Worm (Caenorhabditis elegans) whole organism, young adult: ENCODE measurements around the gene glb-11.

Source experiments
- B0035.1 ChIP-seq: sonication (generic microtip); optimal IDR thresholded peaks from 2 replicates; lab custom pipeline; 2016; ENCODE audit warnings: missing genetic modification characterization, mild to moderate bottlenecking, missing compliant biosample characterization, missing genotype, missing genetic modification reagents
- F37B4.10 ChIP-seq: fragments of 200-800 bp; sonication (Bioruptor generic); IDR thresholded peaks from 2 replicates; pipeline ENCODE4 v1.3.6; 2022; ENCODE audit warnings: missing genetic modification characterization, missing compliant biosample characterization
- F52B5.7 ChIP-seq: sonication (generic microtip); optimal IDR thresholded peaks from 2 replicates; lab custom pipeline; 2016; ENCODE audit warnings: mild to moderate bottlenecking, missing genetic modification characterization, missing compliant biosample characterization
- K12H6.12 ChIP-seq: fragments of 200-800 bp; sonication (Bioruptor generic); optimal IDR thresholded peaks from 2 replicates; lab custom pipeline; 2018; ENCODE audit warnings: mild to moderate bottlenecking, missing genetic modification characterization, missing compliant biosample characterization
- Y56A3A.18 ChIP-seq: fragments of 200-800 bp; sonication (Bioruptor generic); IDR thresholded peaks from 2 replicates; pipeline ENCODE4 v1.3.6; 2022; ENCODE audit warnings: missing genetic modification reagents, missing genetic modification characterization, missing compliant biosample characterization
- akir-1 ChIP-seq: fragments of 200-800 bp; sonication (Bioruptor generic); optimal IDR thresholded peaks from 2 replicates; lab custom pipeline; 2018; ENCODE audit warnings: mild to moderate bottlenecking, missing genetic modification characterization, moderate library complexity, missing compliant biosample characterization
- him-1 ChIP-seq: sonication (generic microtip); optimal IDR thresholded peaks from 2 replicates; lab custom pipeline; 2016; ENCODE audit warnings: missing genotype, missing genetic modification reagents, missing genetic modification characterization, missing compliant biosample characterization
- hlh-26 ChIP-seq: fragments of 200-800 bp; sonication (Bioruptor generic); conservative IDR thresholded peaks from 2 replicates; pipeline ENCODE4 v1.3.6; 2022; ENCODE audit warnings: missing genetic modification reagents, missing genetic modification characterization, missing compliant biosample characterization
- nhr-120 ChIP-seq: fragments of 200-800 bp; sonication (Bioruptor generic); IDR thresholded peaks from 2 replicates; pipeline ENCODE4 v1.3.6; 2022; ENCODE audit warnings: missing genetic modification characterization, missing compliant biosample characterization
- nhr-27 ChIP-seq: fragments of 200-800 bp; sonication (Bioruptor generic); optimal IDR thresholded peaks from 2 replicates; lab custom pipeline; 2018; ENCODE audit warnings: mild to moderate bottlenecking, missing genetic modification characterization, moderate library complexity, missing compliant biosample characterization
- rec-8 ChIP-seq, 2 experiments: sonication (generic microtip); optimal IDR thresholded peaks; 2 replicates each; lab custom pipeline; 2016; ENCODE audit warnings: mild to moderate bottlenecking in 2 of 2, missing genetic modification characterization in 2 of 2, missing genetic modification reagents in 2 of 2, missing genotype in 2 of 2, missing biosample characterization in 1 of 2, missing compliant biosample characterization in 1 of 2, moderate library complexity in 1 of 2

- no peak for TF ChIP-seq hlh-26 (GFP tag; lab: Robert Waterston, UW)
- no peak for TF ChIP-seq F37B4.10 (GFP tag; lab: Robert Waterston, UW)
- TF ChIP-seq rec-8 (tag; optimal IDR thresholded peaks at IDR 0.05; lab: Kevin White, UChicago), result no peak
- no peak for TF ChIP-seq Y56A3A.18 (GFP tag; lab: Robert Waterston, UW)
- no peak for TF ChIP-seq nhr-27 (tag; lab: Kevin White, UChicago)
- TF ChIP-seq him-1 (tag; lab: Kevin White, UChicago), result no peak
- TF ChIP-seq F52B5.7 (tag; lab: Kevin White, UChicago), result no peak
- no peak for TF ChIP-seq akir-1
- TF ChIP-seq nhr-120 (GFP tag; lab: Robert Waterston, UW), result no peak
- TF ChIP-seq B0035.1 (tag; lab: Kevin White, UChicago), result no peak
- no peak for TF ChIP-seq K12H6.12 (tag; lab: Kevin White, UChicago)
These were observed 44.8 kb upstream of the glb-11 start, which contains the start of gene hum-5 for ce11 chrIII:4036740-4037139.
